Worm (Caenorhabditis elegans): ENCODE results near the gene W02G9.4.

W02G9.4 gene

DNA sequence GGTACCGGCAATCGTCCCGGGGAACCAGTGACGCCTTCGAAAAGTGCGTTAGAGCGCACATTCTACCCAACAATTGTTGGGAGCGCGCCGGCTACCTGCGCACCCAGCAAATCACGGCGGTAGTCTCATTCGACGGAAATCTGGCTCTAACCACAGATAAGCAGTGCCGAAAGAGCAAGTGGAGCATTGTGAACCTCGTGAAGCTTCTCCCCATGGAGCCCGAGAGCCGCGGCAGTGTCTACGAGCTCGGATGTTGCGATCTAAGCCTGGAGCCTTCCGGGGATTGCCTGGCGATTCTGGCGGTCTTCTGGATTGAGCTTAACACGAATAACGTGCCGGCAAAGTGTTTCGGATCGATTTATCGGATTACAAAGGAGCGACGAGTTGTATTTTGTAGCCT, 27.2 kb upstream of the W02G9.4 start:
- no peak for TF ChIP-seq hmbx-1 (tag; optimal IDR thresholded peaks at IDR 0.05)
- no peak for TF ChIP-seq flt-1 (GFP tag; IDR thresholded peaks at IDR 0.05)
- TF ChIP-seq tbx-37 (GFP tag; conservative IDR thresholded peaks at IDR 0.05), result no peak
- TF ChIP-seq pes-1 (GFP tag; IDR thresholded peaks at IDR 0.05), result no peak
- TF ChIP-seq tbx-11 (GFP tag; IDR thresholded peaks at IDR 0.05), result no peak
- TF ChIP-seq hmg-4 (GFP tag; optimal IDR thresholded peaks at IDR 0.05), result no peak
- TF ChIP-seq hnd-1 (tag; optimal IDR thresholded peaks at IDR 0.05), result no peak
- TF ChIP-seq sea-1 (GFP tag; conservative IDR thresholded peaks at IDR 0.05), result no peak
- no peak for TF ChIP-seq B0310.2 (tag; optimal IDR thresholded peaks at IDR 0.05)
- no peak for TF ChIP-seq ama-1 (optimal IDR thresholded peaks at IDR 0.05)

DNA sequence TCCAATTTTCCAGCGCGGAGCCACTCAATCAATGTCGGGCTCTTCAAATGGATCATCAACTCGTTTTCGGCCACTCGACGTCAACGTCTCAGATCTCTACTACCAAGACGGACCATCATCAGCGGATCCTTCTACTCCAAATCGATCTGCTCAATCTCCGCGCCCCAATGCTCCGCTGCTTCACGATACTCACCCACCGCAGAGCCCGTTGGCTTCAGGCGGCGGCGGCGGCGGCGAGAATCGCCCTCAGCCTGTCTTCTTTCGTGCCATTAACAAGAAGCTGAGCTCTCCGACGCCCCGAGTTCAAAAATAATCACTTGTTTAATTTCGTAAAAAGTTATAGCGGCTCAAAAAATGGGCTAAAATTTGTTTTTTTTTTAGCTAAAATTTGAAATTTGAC, 20.6 kb upstream of the W02G9.4 start:
- no peak for TF ChIP-seq B0310.2 (tag; optimal IDR thresholded peaks at IDR 0.05)
- TF ChIP-seq tra-4 (tag; optimal IDR thresholded peaks at IDR 0.05), result no peak
- TF ChIP-seq ceh-36 (tag; optimal IDR thresholded peaks at IDR 0.05), result no peak
- TF ChIP-seq tbx-37 (GFP tag; conservative IDR thresholded peaks at IDR 0.05), result no peak
- no peak for TF ChIP-seq hmbx-1 (tag; optimal IDR thresholded peaks at IDR 0.05)
- TF ChIP-seq ceh-13 (GFP tag; optimal IDR thresholded peaks at IDR 0.05), result no peak
- TF ChIP-seq hmg-4 (GFP tag; optimal IDR thresholded peaks at IDR 0.05), result no peak
- TF ChIP-seq pes-1 (GFP tag; IDR thresholded peaks at IDR 0.05), result no peak
- TF ChIP-seq ets-7 (tag; optimal IDR thresholded peaks at IDR 0.05), result no peak
- no peak for TF ChIP-seq ama-1 (optimal IDR thresholded peaks at IDR 0.05)
- TF ChIP-seq F13C5.2 (tag; optimal IDR thresholded peaks at IDR 0.05), result no peak
- no peak for TF ChIP-seq tbx-11 (GFP tag; IDR thresholded peaks at IDR 0.05)
- TF ChIP-seq scrt-1 (GFP tag; IDR thresholded peaks at IDR 0.05), result no peak
- no peak for TF ChIP-seq hnd-1 (tag; optimal IDR thresholded peaks at IDR 0.05)

DNA sequence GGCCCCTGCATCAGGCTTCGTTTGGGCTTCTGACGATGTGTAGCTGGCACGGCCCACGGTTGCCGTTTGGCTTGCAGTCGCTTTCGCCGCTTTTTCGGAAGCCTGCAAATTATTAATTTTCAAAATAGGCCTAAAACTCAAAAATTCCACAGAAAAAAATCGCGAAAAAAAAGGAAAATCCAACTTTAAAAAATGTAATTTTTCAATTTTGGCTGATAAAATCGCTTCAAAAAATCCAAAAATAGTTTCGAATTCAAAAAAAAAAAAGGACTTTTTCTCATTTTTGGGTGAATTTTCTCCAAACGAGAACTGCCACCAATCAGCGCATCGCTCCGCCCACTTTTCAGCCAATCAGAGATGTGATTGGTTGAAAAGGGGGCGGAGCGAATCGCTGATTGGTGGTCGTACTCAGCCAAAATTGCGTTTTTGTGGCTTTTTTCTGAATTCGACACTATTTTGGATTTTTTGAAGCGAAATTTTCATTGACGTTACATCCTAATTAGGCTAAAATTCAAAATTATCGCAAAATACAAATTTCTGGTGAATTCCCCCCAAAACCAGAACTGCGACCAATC, 19.4 kb upstream of the W02G9.4 start:
- TF ChIP-seq B0310.2 (tag; optimal IDR thresholded peaks at IDR 0.05) (no peak), flt-1 (GFP tag; IDR thresholded peaks at IDR 0.05) (no peak), tbx-11 (GFP tag; IDR thresholded peaks at IDR 0.05) (no peak), pes-1 (GFP tag; IDR thresholded peaks at IDR 0.05) (no peak), ets-7 (tag; optimal IDR thresholded peaks at IDR 0.05) (no peak), ama-1 (optimal IDR thresholded peaks at IDR 0.05) (no peak), hmbx-1 (tag; optimal IDR thresholded peaks at IDR 0.05) (no peak), scrt-1 (GFP tag; IDR thresholded peaks at IDR 0.05) (no peak), F13C5.2 (tag; optimal IDR thresholded peaks at IDR 0.05) (no peak), ceh-13 (GFP tag; optimal IDR thresholded peaks at IDR 0.05) (no peak), tbx-37 (GFP tag; conservative IDR thresholded peaks at IDR 0.05) (no peak), sea-1 (GFP tag; conservative IDR thresholded peaks at IDR 0.05) (no peak), hnd-1 (tag; optimal IDR thresholded peaks at IDR 0.05) (no peak)

DNA sequence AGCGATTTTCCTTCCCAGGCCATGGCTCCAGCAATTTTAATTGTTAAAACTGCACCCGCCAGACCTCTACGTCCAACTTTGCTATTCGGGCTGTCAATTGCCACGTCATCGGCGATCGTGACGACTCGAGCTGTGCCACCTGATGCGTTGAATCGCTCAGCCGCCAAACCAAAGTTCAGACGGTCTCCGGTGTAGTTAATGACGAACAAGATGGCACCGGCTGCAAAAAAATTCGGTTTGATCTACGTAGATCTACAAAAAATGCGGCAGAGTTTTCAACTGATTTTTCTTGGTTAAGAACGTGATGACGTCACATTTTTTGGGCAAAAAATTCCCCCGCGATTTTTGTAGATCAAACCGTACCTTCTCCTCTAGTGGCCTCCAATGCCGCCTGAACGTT, 15.7 kb upstream of the W02G9.4 start:
- TF ChIP-seq aly-1 (tag; optimal IDR thresholded peaks at IDR 0.05) (no peak), hnd-1 (tag; optimal IDR thresholded peaks at IDR 0.05) (no peak), ceh-36 (tag; optimal IDR thresholded peaks at IDR 0.05) (no peak), scrt-1 (GFP tag; IDR thresholded peaks at IDR 0.05) (no peak), pes-1 (GFP tag; IDR thresholded peaks at IDR 0.05) (no peak), ceh-13 (GFP tag; optimal IDR thresholded peaks at IDR 0.05) (no peak), tbx-37 (GFP tag; conservative IDR thresholded peaks at IDR 0.05) (no peak), tbx-11 (GFP tag; IDR thresholded peaks at IDR 0.05) (no peak), flt-1 (GFP tag; IDR thresholded peaks at IDR 0.05) (no peak), ama-1 (optimal IDR thresholded peaks at IDR 0.05) (no peak), F13C5.2 (tag; optimal IDR thresholded peaks at IDR 0.05) (no peak), B0310.2 (tag; optimal IDR thresholded peaks at IDR 0.05) (no peak), tra-4 (tag; optimal IDR thresholded peaks at IDR 0.05) (no peak), sea-1 (GFP tag; conservative IDR thresholded peaks at IDR 0.05) (no peak), hmbx-1 (tag; optimal IDR thresholded peaks at IDR 0.05) (no peak), hmg-4 (GFP tag; optimal IDR thresholded peaks at IDR 0.05) (no peak), ets-7 (tag; optimal IDR thresholded peaks at IDR 0.05) (no peak)

DNA sequence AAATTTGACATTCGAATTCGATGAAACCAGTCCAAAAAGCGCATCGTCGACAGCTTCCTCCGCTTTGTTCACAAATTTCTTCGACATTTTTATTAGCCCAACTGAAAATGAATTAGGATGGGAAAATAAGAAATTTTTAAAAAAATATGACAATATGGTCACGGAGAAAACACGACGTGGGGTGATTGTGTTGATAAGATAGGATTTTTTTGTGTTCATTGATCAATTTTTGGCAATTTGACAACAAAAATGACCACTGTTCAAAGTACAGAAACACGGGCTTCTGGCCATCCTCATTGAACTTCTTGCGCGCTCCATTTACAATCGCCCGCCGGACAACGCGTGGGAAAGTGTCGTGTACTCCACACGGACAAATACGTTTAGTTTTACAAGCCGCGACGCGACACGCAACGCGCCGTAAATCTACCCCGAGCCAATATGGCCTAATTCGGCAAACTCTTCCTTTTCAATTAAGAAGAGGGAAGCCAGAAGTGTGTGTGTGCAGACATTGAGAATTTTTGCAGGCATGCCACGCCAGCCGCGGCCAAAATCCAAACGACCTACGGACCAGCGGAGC, 14.1 kb upstream of the W02G9.4 start, which contains the start of the genes W02H5.8 and angl-1:
W02H5.8 (minus strand) TSS at position 101 of the 577 bp plus-strand sequence.
angl-1 (plus strand) TSS at position 527 of the 577 bp plus-strand sequence.
- no peak for TF ChIP-seq hmg-4 (GFP tag; optimal IDR thresholded peaks at IDR 0.05)
- TF ChIP-seq F13C5.2 (tag; optimal IDR thresholded peaks at IDR 0.05), result no peak
- no peak for TF ChIP-seq tra-4 (tag; optimal IDR thresholded peaks at IDR 0.05)
- no peak for TF ChIP-seq sea-1 (GFP tag; conservative IDR thresholded peaks at IDR 0.05)
- no peak for TF ChIP-seq ceh-13 (GFP tag; optimal IDR thresholded peaks at IDR 0.05)
- no peak for TF ChIP-seq hmbx-1 (tag; optimal IDR thresholded peaks at IDR 0.05)
- no peak for TF ChIP-seq hnd-1 (tag; optimal IDR thresholded peaks at IDR 0.05)
- TF ChIP-seq pes-1 (GFP tag; IDR thresholded peaks at IDR 0.05), result no peak
- no peak for TF ChIP-seq tbx-11 (GFP tag; IDR thresholded peaks at IDR 0.05)
- TF ChIP-seq tbx-37 (GFP tag; conservative IDR thresholded peaks at IDR 0.05), result no peak
- TF ChIP-seq B0310.2 (tag; optimal IDR thresholded peaks at IDR 0.05), result no peak
- no peak for TF ChIP-seq aly-1 (tag; optimal IDR thresholded peaks at IDR 0.05)
- TF ChIP-seq scrt-1 (GFP tag; IDR thresholded peaks at IDR 0.05), result no peak
- no peak for TF ChIP-seq ceh-36 (tag; optimal IDR thresholded peaks at IDR 0.05)
- TF ChIP-seq ama-1 (optimal IDR thresholded peaks at IDR 0.05), result no peak
- TF ChIP-seq flt-1 (GFP tag; IDR thresholded peaks at IDR 0.05), result no peak
- TF ChIP-seq ets-7 (tag; optimal IDR thresholded peaks at IDR 0.05), result no peak

DNA sequence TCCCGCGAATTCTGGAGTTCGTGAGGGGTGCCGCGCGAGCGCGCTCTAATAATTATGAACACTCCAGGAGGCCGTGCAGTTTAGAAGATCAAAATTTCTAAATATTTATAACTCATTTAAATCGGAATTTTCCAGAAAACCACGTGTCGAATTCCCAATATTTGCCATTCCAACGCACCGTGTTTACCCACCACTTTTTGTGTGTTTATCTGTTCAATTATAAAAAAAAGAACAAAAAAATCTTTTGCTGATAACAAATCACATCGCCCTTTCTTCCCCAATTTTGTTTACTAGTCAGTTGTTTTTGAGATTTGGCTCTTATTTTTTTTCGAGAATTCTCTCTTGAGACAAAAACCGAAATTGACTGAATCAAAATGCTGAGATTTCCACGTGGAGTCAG, 10.5 kb upstream of the W02G9.4 start:
- TF ChIP-seq tbx-37 (GFP tag; conservative IDR thresholded peaks at IDR 0.05), result no peak

DNA sequence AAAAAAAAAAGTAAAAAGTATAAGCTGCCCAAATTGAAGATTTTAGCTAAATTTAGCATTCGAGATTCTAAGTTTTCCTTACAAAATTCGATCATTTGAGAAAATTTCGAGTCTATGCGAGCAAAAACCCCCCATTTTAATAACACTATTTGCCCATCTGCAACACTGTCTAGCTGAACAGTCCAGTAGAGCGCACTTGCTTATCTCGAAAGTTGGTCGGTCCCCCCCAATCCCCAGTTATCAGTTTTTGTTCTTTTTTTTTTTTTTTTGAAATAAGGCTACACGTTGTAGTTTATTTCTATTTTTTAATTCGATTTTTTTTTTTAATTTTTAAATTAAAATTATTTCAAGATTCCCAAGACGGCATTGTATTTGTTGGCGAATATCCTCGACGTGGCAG, 9.0 kb upstream of the W02G9.4 start:
- TF ChIP-seq hmbx-1 (tag; optimal IDR thresholded peaks at IDR 0.05) (no peak), tra-4 (tag; optimal IDR thresholded peaks at IDR 0.05) (no peak), pes-1 (GFP tag; IDR thresholded peaks at IDR 0.05) (no peak), F13C5.2 (tag; optimal IDR thresholded peaks at IDR 0.05) (no peak), aly-1 (tag; optimal IDR thresholded peaks at IDR 0.05) (no peak), tbx-11 (GFP tag; IDR thresholded peaks at IDR 0.05) (no peak), hmg-4 (GFP tag; optimal IDR thresholded peaks at IDR 0.05) (no peak), B0310.2 (tag; optimal IDR thresholded peaks at IDR 0.05) (no peak), ceh-36 (tag; optimal IDR thresholded peaks at IDR 0.05) (no peak), sea-1 (GFP tag; conservative IDR thresholded peaks at IDR 0.05) (no peak)

Measured in whole organism, early embryonic.